Fruit fly (Drosophila melanogaster) whole organism, adult: ENCODE measurements around the gene Rpt4.

Source experiments
- CG14711 ChIP-seq: fragments of 200-800 bp; sonication (Bioruptor generic); optimal IDR thresholded peaks from 2 replicates; lab custom pipeline; 2018; ENCODE audit warnings: missing biosample characterization, mild to moderate bottlenecking, missing genetic modification characterization, moderate library complexity
- CG7101 ChIP-seq: fragments of 200-800 bp; sonication (Bioruptor generic); optimal IDR thresholded peaks from 2 replicates; lab custom pipeline; 2018; ENCODE audit warnings: missing biosample characterization, mild to moderate bottlenecking, missing genetic modification characterization, moderate library complexity
- Mnt ChIP-seq: fragments of 200-800 bp; sonication (Bioruptor generic); optimal IDR thresholded peaks from 2 replicates; lab custom pipeline; 2016; ENCODE audit warnings: missing biosample characterization, mild to moderate bottlenecking, missing genetic modification characterization
- cnc ChIP-seq, 2 experiments: fragments of >200 bp; optimal IDR thresholded peaks; 2 replicates each; lab custom pipeline; 2017
- kay ChIP-seq: fragments of 200-800 bp; sonication (Bioruptor generic); peaks from one replicate; lab custom pipeline; 2016; ENCODE audit warnings: missing biosample characterization, missing genetic modification characterization, borderline replicate concordance
- ovo ChIP-seq: fragments of 200-800 bp; sonication (Bioruptor generic); optimal IDR thresholded peaks from 2 replicates; lab custom pipeline; 2016; ENCODE audit warnings: missing biosample characterization, missing genetic modification characterization

DNA sequence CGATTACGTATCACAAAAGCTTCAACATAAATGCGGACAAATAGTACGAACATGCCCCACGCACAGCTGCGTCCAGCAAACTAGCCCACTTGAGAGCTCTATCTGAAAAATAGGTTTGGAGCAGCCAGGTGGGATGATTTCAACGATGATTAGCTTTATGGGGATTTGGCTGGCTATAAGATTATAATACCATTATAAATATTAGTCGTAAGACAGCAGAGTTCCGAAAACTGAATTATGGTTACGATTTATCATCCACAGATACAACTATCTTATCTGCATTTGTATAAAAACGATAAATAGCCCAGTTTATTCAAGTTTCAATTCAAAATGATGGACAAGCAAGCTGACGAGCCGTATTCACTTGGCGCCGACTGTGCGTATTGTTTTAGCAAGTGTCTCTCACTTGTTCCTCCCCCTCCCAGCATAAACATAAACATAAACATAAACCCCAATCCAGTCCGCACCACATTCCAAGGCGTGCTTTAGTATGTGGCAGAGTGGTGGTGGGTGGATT lies 27.4 kb downstream of the Rpt4 start:
- no peak for TF ChIP-seq cnc (optimal IDR thresholded peaks at IDR 0.05; lab: Kevin White, UChicago)
- TF ChIP-seq Mnt = no peak
- TF ChIP-seq kay (GFP tag; lab: Kevin White, UChicago) = no peak
- TF ChIP-seq CG14711 (tag; lab: Kevin White, UChicago) = no peak
- no peak for TF ChIP-seq ovo (GFP tag; lab: Kevin White, UChicago)
- no peak for TF ChIP-seq CG7101 (tag; lab: Kevin White, UChicago)
